Fruit fly (Drosophila melanogaster) whole organism, prepupa: Measurements from ENCODE around the gene CG16700.

Experiments
- Blimp-1 ChIP-seq: fragments of 200-800 bp; sonication (Bioruptor generic); optimal IDR thresholded peaks from 3 replicates; lab custom pipeline; 2017; ENCODE audit warnings: missing biosample characterization, missing genetic modification characterization, mild to moderate bottlenecking, moderate library complexity, missing genetic modification reagents
- CG10631 ChIP-seq: fragments of 200-800 bp; sonication (Bioruptor generic); optimal IDR thresholded peaks from 2 replicates; lab custom pipeline; 2016; ENCODE audit warnings: missing biosample characterization, missing genetic modification characterization
- CG10669 ChIP-seq: fragments of 200-800 bp; sonication (Bioruptor generic); optimal IDR thresholded peaks from 3 replicates; lab custom pipeline; 2018; ENCODE audit warnings: missing biosample characterization, mild to moderate bottlenecking, missing genetic modification characterization, moderate library complexity
- CG11294 ChIP-seq: fragments of 200-800 bp; sonication (Bioruptor generic); IDR thresholded peaks from 2 replicates; pipeline ENCODE4 v1.3.6; 2022; ENCODE audit warnings: missing biosample characterization, missing genetic modification characterization
- CG11762 ChIP-seq: fragments of 200-800 bp; sonication (Bioruptor generic); optimal IDR thresholded peaks from 3 replicates; lab custom pipeline; 2016; ENCODE audit warnings: missing biosample characterization, missing genetic modification characterization; ENCODE audit not compliant: insufficient read depth
- CG11902 ChIP-seq: fragments of 200-800 bp; sonication (Bioruptor generic); optimal IDR thresholded peaks from 3 replicates; lab custom pipeline; 2016; ENCODE audit warnings: missing biosample characterization, missing genetic modification characterization
- CG15336 ChIP-seq: fragments of 200-800 bp; sonication (Bioruptor generic); IDR thresholded peaks from 2 replicates; pipeline ENCODE4 v1.3.6; 2022; ENCODE audit warnings: missing biosample characterization, missing genetic modification characterization
- CG16779 ChIP-seq: fragments of 200-800 bp; sonication (Bioruptor generic); optimal IDR thresholded peaks from 3 replicates; lab custom pipeline; 2017; ENCODE audit warnings: missing biosample characterization, mild to moderate bottlenecking, missing genetic modification characterization
- CG3032 ChIP-seq: fragments of 200-800 bp; optimal IDR thresholded peaks from 2 replicates; lab custom pipeline; 2019; ENCODE audit warnings: missing biosample characterization, mild to moderate bottlenecking, missing genetic modification characterization, moderate library complexity
- CG32006 ChIP-seq: fragments of 200-800 bp; sonication (Bioruptor generic); optimal IDR thresholded peaks from 3 replicates; lab custom pipeline; 2017; ENCODE audit warnings: missing biosample characterization, mild to moderate bottlenecking, missing genetic modification characterization
- CG4318 ChIP-seq: fragments of 200-800 bp; sonication (Bioruptor generic); optimal IDR thresholded peaks from 3 replicates; lab custom pipeline; 2017; ENCODE audit warnings: missing biosample characterization, mild to moderate bottlenecking, missing genetic modification characterization
- CG6276 ChIP-seq: fragments of 200-800 bp; sonication (Bioruptor generic); optimal IDR thresholded peaks from 2 replicates; lab custom pipeline; 2017; ENCODE audit warnings: missing biosample characterization, mild to moderate bottlenecking, missing genetic modification characterization
- CG6792 ChIP-seq: fragments of 200-800 bp; sonication (Bioruptor generic); optimal IDR thresholded peaks from 3 replicates; lab custom pipeline; 2016; ENCODE audit warnings: missing biosample characterization, missing genetic modification characterization
- CG6808 ChIP-seq: fragments of 200-800 bp; sonication (Bioruptor generic); optimal IDR thresholded peaks from 3 replicates; lab custom pipeline; 2017; ENCODE audit warnings: missing biosample characterization, missing genetic modification characterization, mild to moderate bottlenecking, moderate library complexity, missing genetic modification reagents
- CG6854 ChIP-seq: fragments of 200-800 bp; sonication (Bioruptor generic); optimal IDR thresholded peaks from 2 replicates; lab custom pipeline; 2017; ENCODE audit warnings: missing biosample characterization, mild to moderate bottlenecking, missing genetic modification characterization
- CG8319 ChIP-seq: fragments of 200-800 bp; sonication (Bioruptor generic); optimal IDR thresholded peaks from 3 replicates; lab custom pipeline; 2016; ENCODE audit warnings: missing biosample characterization, missing genetic modification characterization
- CG8632 ChIP-seq: fragments of 200-800 bp; sonication (Bioruptor generic); optimal IDR thresholded peaks from 3 replicates; lab custom pipeline; 2016; ENCODE audit warnings: missing biosample characterization, missing genetic modification characterization
- CG9139 ChIP-seq: fragments of 200-800 bp; sonication (Bioruptor generic); optimal IDR thresholded peaks from 3 replicates; lab custom pipeline; 2017; ENCODE audit warnings: missing biosample characterization, mild to moderate bottlenecking, missing genetic modification characterization
- Eip75B ChIP-seq: fragments of 200-800 bp; sonication (Bioruptor generic); optimal IDR thresholded peaks from 3 replicates; lab custom pipeline; 2016; ENCODE audit warnings: missing biosample characterization, missing genetic modification characterization
- Eip78C ChIP-seq: fragments of 200-800 bp; sonication (Bioruptor generic); peaks from one replicate; lab custom pipeline; 2016; ENCODE audit warnings: missing biosample characterization, missing genetic modification characterization
- Eip93F ChIP-seq: fragments of 200-800 bp; sonication (Bioruptor generic); optimal IDR thresholded peaks from 2 replicates; lab custom pipeline; 2016; ENCODE audit warnings: missing biosample characterization, mild to moderate bottlenecking, missing genetic modification characterization
- Gug ChIP-seq: fragments of 200-800 bp; sonication (Bioruptor generic); IDR thresholded peaks from 2 replicates; pipeline ENCODE4 v1.3.6; 2022; ENCODE audit warnings: missing biosample characterization, missing genetic modification characterization
- Hr38 ChIP-seq: sonication (Bioruptor generic); optimal IDR thresholded peaks from 2 replicates; lab custom pipeline; 2016; ENCODE audit warnings: missing biosample characterization, missing genetic modification characterization
- Hr39 ChIP-seq: fragments of 200-800 bp; sonication (Bioruptor generic); optimal IDR thresholded peaks from 2 replicates; lab custom pipeline; 2016; ENCODE audit warnings: missing biosample characterization, missing genetic modification characterization
- Hr4 ChIP-seq: fragments of 200-800 bp; sonication (Bioruptor generic); optimal IDR thresholded peaks from 3 replicates; lab custom pipeline; 2016; ENCODE audit warnings: missing biosample characterization, missing genetic modification characterization
- Lpt ChIP-seq: fragments of 200-800 bp; sonication (Bioruptor generic); optimal IDR thresholded peaks from 3 replicates; lab custom pipeline; 2016; ENCODE audit warnings: missing biosample characterization, missing genetic modification characterization
- Met ChIP-seq: fragments of 200-800 bp; sonication (Bioruptor generic); optimal IDR thresholded peaks from 3 replicates; lab custom pipeline; 2016; ENCODE audit warnings: missing biosample characterization, missing genetic modification characterization
- OdsH ChIP-seq: fragments of 200-800 bp; sonication (Bioruptor generic); optimal IDR thresholded peaks from 3 replicates; lab custom pipeline; 2016; ENCODE audit warnings: missing biosample characterization, missing genetic modification characterization
- Sox14 ChIP-seq: fragments of 200-800 bp; sonication (Bioruptor generic); optimal IDR thresholded peaks from 3 replicates; lab custom pipeline; 2016; ENCODE audit warnings: missing biosample characterization, missing genetic modification characterization
- acj6 ChIP-seq: fragments of 200-800 bp; sonication (Bioruptor generic); optimal IDR thresholded peaks from 3 replicates; lab custom pipeline; 2016; ENCODE audit warnings: missing biosample characterization, missing genetic modification characterization
- dac ChIP-seq: fragments of 200-800 bp; sonication (Bioruptor generic); optimal IDR thresholded peaks from 2 replicates; lab custom pipeline; 2017; ENCODE audit warnings: missing biosample characterization, mild to moderate bottlenecking, missing genetic modification characterization
- dsx ChIP-seq: fragments of 200-800 bp; optimal IDR thresholded peaks from 3 replicates; lab custom pipeline; 2019; ENCODE audit warnings: missing biosample characterization, mild to moderate bottlenecking, missing genetic modification characterization, moderate library complexity; ENCODE audit not compliant: poor library complexity, severe bottlenecking
- esn ChIP-seq: fragments of 200-800 bp; sonication (Bioruptor generic); optimal IDR thresholded peaks from 2 replicates; lab custom pipeline; 2016; ENCODE audit warnings: missing biosample characterization, mild to moderate bottlenecking, missing genetic modification characterization, moderate library complexity
- fd85E ChIP-seq: fragments of 200-800 bp; sonication (Bioruptor generic); optimal IDR thresholded peaks from 3 replicates; lab custom pipeline; 2016; ENCODE audit warnings: missing biosample characterization, missing genetic modification characterization
- fkh ChIP-seq: fragments of 200-800 bp; sonication (Bioruptor generic); optimal IDR thresholded peaks from 3 replicates; lab custom pipeline; 2017; ENCODE audit warnings: missing biosample characterization, mild to moderate bottlenecking, missing genetic modification characterization, moderate library complexity
- lz ChIP-seq: fragments of 200-800 bp; sonication (Bioruptor generic); optimal IDR thresholded peaks from 3 replicates; lab custom pipeline; 2016; ENCODE audit warnings: missing biosample characterization, missing genetic modification characterization
- net ChIP-seq: fragments of 200-800 bp; sonication (Bioruptor generic); optimal IDR thresholded peaks from 3 replicates; lab custom pipeline; 2016; ENCODE audit warnings: missing biosample characterization, missing genetic modification characterization
- pdm3 ChIP-seq: fragments of 200-800 bp; sonication (Bioruptor generic); optimal IDR thresholded peaks from 3 replicates; lab custom pipeline; 2016; ENCODE audit warnings: missing biosample characterization, missing genetic modification characterization
- salr ChIP-seq, 2 experiments: fragments of 200-800 bp; sonication (Bioruptor generic); optimal IDR thresholded peaks; 3 replicates each; lab custom pipeline; 2016 to 2018; ENCODE audit warnings: missing biosample characterization in 2 of 2, missing genetic modification characterization in 2 of 2, mild to moderate bottlenecking in 1 of 2
- spab ChIP-seq: fragments of 200-800 bp; sonication (Bioruptor generic); optimal IDR thresholded peaks from 2 replicates; lab custom pipeline; 2017; ENCODE audit warnings: missing biosample characterization, mild to moderate bottlenecking, missing genetic modification characterization, missing genetic modification reagents
- ss ChIP-seq, 2 experiments: fragments of 200-800 bp; sonication (Bioruptor generic); optimal IDR thresholded peaks; 2 replicates in 1 of 2; 3 replicates in 1 of 2; lab custom pipeline; 2017 to 2018; ENCODE audit warnings: mild to moderate bottlenecking in 2 of 2, missing biosample characterization in 2 of 2, missing genetic modification characterization in 2 of 2, moderate library complexity in 1 of 2
- svp ChIP-seq: fragments of 200-800 bp; sonication (Bioruptor generic); peaks from one replicate; lab custom pipeline; 2016; ENCODE audit warnings: missing biosample characterization, missing genetic modification characterization
- topi ChIP-seq: fragments of 200-800 bp; sonication (Bioruptor generic); optimal IDR thresholded peaks from 3 replicates; lab custom pipeline; 2016; ENCODE audit warnings: missing biosample characterization, missing genetic modification characterization
- vri ChIP-seq: fragments of 200-800 bp; sonication (Bioruptor generic); optimal IDR thresholded peaks from 3 replicates; lab custom pipeline; 2016; ENCODE audit warnings: missing biosample characterization, mild to moderate bottlenecking, missing genetic modification characterization

Gene CG16700

dm6 chrX:17121600-17121999, 29.9 kb downstream of the CG16700 start (continued):
- TF ChIP-seq Hr4 (GFP tag; lab: Kevin White, UChicago) (peak; percentile 17), acj6 (GFP tag; lab: Kevin White, UChicago) (peak; percentile 13), Eip78C (GFP tag; lab: Kevin White, UChicago) (peak; percentile 80), Eip75B (peak; percentile 9)

DNA sequence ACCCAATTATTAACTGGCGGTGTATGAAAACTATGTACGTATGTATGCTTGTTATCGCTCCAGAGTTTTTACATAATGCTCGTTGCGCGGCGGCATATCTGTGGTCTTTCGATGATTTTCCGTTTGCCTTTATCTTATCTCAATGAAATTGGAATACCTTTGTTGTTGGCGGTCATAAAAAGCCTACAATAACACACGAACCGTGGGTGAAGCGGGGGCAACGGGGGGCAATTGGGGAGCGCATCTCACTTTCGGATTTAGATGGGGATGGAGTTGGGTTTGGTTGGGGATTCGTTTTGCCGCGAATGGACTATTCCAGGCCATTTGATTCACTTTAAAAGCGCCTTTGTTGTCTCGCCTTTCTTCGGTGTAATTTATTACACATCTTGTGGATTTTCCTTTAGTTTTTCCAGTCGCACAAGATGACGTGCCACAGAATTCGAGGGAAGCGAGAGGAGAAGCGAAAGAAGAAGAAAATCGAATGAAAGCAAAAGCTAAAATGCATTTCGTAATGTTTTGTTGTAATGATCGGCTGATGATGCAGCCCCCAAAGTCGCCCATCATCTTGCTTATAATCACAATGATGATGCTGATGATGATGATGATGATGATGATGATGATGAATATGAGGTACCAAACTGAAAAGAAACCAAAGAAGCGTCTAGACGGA, 30.9 kb downstream of the CG16700 start:
- TF ChIP-seq esn (GFP tag; lab: Kevin White, UChicago) (no peak), svp (GFP tag; lab: Kevin White, UChicago) (peak; percentile 73)

dm6 chrX:17123545-17124203, 32.0 kb downstream of the CG16700 start:
- peak; percentile 14 for TF ChIP-seq CG16779 (tag; lab: Kevin White, UChicago)
- peak; percentile 57 for TF ChIP-seq acj6 (GFP tag; lab: Kevin White, UChicago)
- TF ChIP-seq esn (GFP tag; lab: Kevin White, UChicago) = peak; percentile 66
- peak; percentile 10 for TF ChIP-seq dac
- peak; percentile 24 for TF ChIP-seq CG3032 (tag; lab: Kevin White, UChicago)
- peak; percentile 49; the same call in 1 of the 2 replicates for TF ChIP-seq CG15336 (GFP tag; lab: Robert Waterston, UW)
- TF ChIP-seq CG11902 (GFP tag; lab: Kevin White, UChicago) = peak; percentile 21
- TF ChIP-seq CG6854 (GFP tag; lab: Kevin White, UChicago) = no peak
- peak in 1 of 2 experiments; percentile 43 for TF ChIP-seq ss (GFP tag; optimal IDR thresholded peaks at IDR 0.05; lab: Kevin White, UChicago)
- TF ChIP-seq pdm3 (GFP tag; lab: Kevin White, UChicago) = peak; percentile 77
- TF ChIP-seq Eip93F (GFP tag; lab: Kevin White, UChicago) = peak; percentile 1
- peak; percentile 50 for TF ChIP-seq CG6276 (GFP tag; lab: Kevin White, UChicago)
- TF ChIP-seq Met (GFP tag; lab: Kevin White, UChicago) = peak; percentile 65
- peak; percentile 52 for TF ChIP-seq CG6792 (GFP tag; lab: Kevin White, UChicago)
- TF ChIP-seq CG10631 (GFP tag; lab: Kevin White, UChicago) = peak; percentile 41
- no peak for TF ChIP-seq CG9139 (GFP tag; lab: Kevin White, UChicago)
- peak; percentile 34 for TF ChIP-seq CG6808 (GFP tag; lab: Kevin White, UChicago)
- peak; percentile 64 for TF ChIP-seq Hr4 (GFP tag; lab: Kevin White, UChicago)
- TF ChIP-seq net (GFP tag; lab: Kevin White, UChicago) = peak; percentile 40
- peak; percentile 68 for TF ChIP-seq lz
- TF ChIP-seq vri = no peak
- peak; percentile 20 for TF ChIP-seq CG4318
- no peak; the same call in 1 of the 2 replicates for TF ChIP-seq CG11294 (GFP tag; lab: Robert Waterston, UW)
- TF ChIP-seq fd85E (GFP tag; lab: Kevin White, UChicago) = no peak
- TF ChIP-seq CG32006 = peak; percentile 66
- TF ChIP-seq fkh (GFP tag; lab: Kevin White, UChicago) = no peak
- TF ChIP-seq Lpt (GFP tag; lab: Kevin White, UChicago) = no peak
- TF ChIP-seq CG8632 = peak; percentile 68
- TF ChIP-seq CG11762 (GFP tag; lab: Kevin White, UChicago) = peak; percentile 48
- TF ChIP-seq topi (GFP tag; lab: Kevin White, UChicago) = peak; percentile 62
- TF ChIP-seq salr (GFP tag; optimal IDR thresholded peaks at IDR 0.05; lab: Kevin White, UChicago) = peak in 1 of 2 experiments; percentile 16
- no peak for TF ChIP-seq spab (GFP tag; lab: Kevin White, UChicago)
- TF ChIP-seq svp (GFP tag; lab: Kevin White, UChicago) = peak; percentile 92
- peak; percentile 18 for TF ChIP-seq Sox14 (GFP tag; lab: Kevin White, UChicago)
- peak; percentile 43 for TF ChIP-seq Gug (GFP tag; lab: Robert Waterston, UW)
- TF ChIP-seq Eip78C (GFP tag; lab: Kevin White, UChicago) = peak; percentile 89
- TF ChIP-seq CG10669 = peak; percentile 37
- TF ChIP-seq Blimp-1 (GFP tag; lab: Kevin White, UChicago) = no peak
- peak; percentile 52 for TF ChIP-seq Hr39 (GFP tag; lab: Kevin White, UChicago)
- TF ChIP-seq CG8319 (GFP tag; lab: Kevin White, UChicago) = peak; percentile 46
- peak; percentile 58 for TF ChIP-seq Eip75B
- peak; percentile 58 for TF ChIP-seq OdsH (GFP tag; lab: Kevin White, UChicago)
- no peak for TF ChIP-seq Hr38 (GFP tag; lab: Kevin White, UChicago)
- TF ChIP-seq dsx (GFP tag; lab: Kevin White, UChicago) = no peak
